Fruit fly (Drosophila melanogaster) whole organism, embryonic: Measurements from ENCODE around the gene Appl.

ENCODE experiments used
- B-H2 ChIP-seq: fragments of 200-800 bp; sonication (Bioruptor generic); optimal IDR thresholded peaks from 2 replicates; lab custom pipeline; 2018; ENCODE audit warnings: missing biosample characterization, mild to moderate bottlenecking, missing genetic modification characterization
- CG10321 ChIP-seq: fragments of 200-800 bp; sonication (Bioruptor generic); IDR thresholded peaks from 2 replicates; pipeline ENCODE4 v1.3.6; 2022; ENCODE audit warnings: missing biosample characterization, missing genetic modification characterization
- CG15011 ChIP-seq: fragments of 200-800 bp; sonication (Bioruptor generic); optimal IDR thresholded peaks from 3 replicates; lab custom pipeline; 2018; ENCODE audit warnings: missing biosample characterization, mild to moderate bottlenecking, missing genetic modification characterization
- CG15479 ChIP-seq: fragments of 200-800 bp; sonication (Bioruptor generic); optimal IDR thresholded peaks from 3 replicates; lab custom pipeline; 2019; ENCODE audit warnings: missing biosample characterization, mild to moderate bottlenecking, missing genetic modification characterization, moderate library complexity
- CG15514 ChIP-seq: fragments of 200-800 bp; sonication (Bioruptor generic); optimal IDR thresholded peaks from 3 replicates; lab custom pipeline; 2017; ENCODE audit warnings: missing biosample characterization, missing genetic modification characterization, mild to moderate bottlenecking, moderate library complexity, missing genetic modification reagents
- CG16863 ChIP-seq: fragments of 200-800 bp; sonication (Bioruptor generic); optimal IDR thresholded peaks from 3 replicates; lab custom pipeline; 2016; ENCODE audit warnings: missing biosample characterization, missing genetic modification characterization
- CG17568 ChIP-seq: fragments of 200-800 bp; sonication (Bioruptor generic); optimal IDR thresholded peaks from 2 replicates; lab custom pipeline; 2018; ENCODE audit warnings: missing biosample characterization, mild to moderate bottlenecking, missing genetic modification characterization, moderate library complexity
- CG1832 ChIP-seq: fragments of 200-800 bp; sonication (Bioruptor generic); optimal IDR thresholded peaks from 2 replicates; lab custom pipeline; 2017; ENCODE audit warnings: missing biosample characterization, mild to moderate bottlenecking, missing genetic modification characterization, inconsistent platforms
- CG30020 ChIP-seq: fragments of 200-800 bp; optimal IDR thresholded peaks from 2 replicates; lab custom pipeline; 2019; ENCODE audit warnings: missing biosample characterization, mild to moderate bottlenecking, missing genetic modification characterization, moderate library complexity
- CG30431 ChIP-seq: fragments of 200-800 bp; sonication (Bioruptor generic); optimal IDR thresholded peaks from 2 replicates; lab custom pipeline; 2017; ENCODE audit warnings: missing biosample characterization, missing genetic modification characterization
- CG31388 ChIP-seq: fragments of 200-800 bp; sonication (Bioruptor generic); optimal IDR thresholded peaks from 2 replicates; lab custom pipeline; 2016; ENCODE audit warnings: missing biosample characterization, missing genetic modification characterization
- CG33557 ChIP-seq: fragments of 200-800 bp; sonication (Bioruptor generic); optimal IDR thresholded peaks from 2 replicates; lab custom pipeline; 2019; ENCODE audit warnings: missing biosample characterization, mild to moderate bottlenecking, missing genetic modification characterization, moderate library complexity
- CG3726 ChIP-seq: fragments of 200-800 bp; sonication (Bioruptor generic); IDR thresholded peaks from 3 replicates; pipeline ENCODE4, ENCODE4 v1.3.6; 2022; ENCODE audit warnings: missing biosample characterization, missing genetic modification characterization
- CG4360 ChIP-seq: fragments of 200-800 bp; sonication (Bioruptor generic); IDR thresholded peaks from 2 replicates; pipeline ENCODE4 v1.3.6; 2022; ENCODE audit warnings: missing biosample characterization, missing genetic modification characterization
- CG5180 ChIP-seq: fragments of 200-800 bp; sonication (Bioruptor generic); optimal IDR thresholded peaks from 3 replicates; lab custom pipeline; 2017; ENCODE audit warnings: missing biosample characterization, missing genetic modification characterization, mild to moderate bottlenecking, moderate library complexity, missing genetic modification reagents
- CG8290 ChIP-seq, 3 experiments: fragments of 200-800 bp; sonication (Bioruptor generic); optimal IDR thresholded peaks; 2 replicates each; lab custom pipeline; 2016 to 2019; ENCODE audit warnings: missing biosample characterization in 3 of 3, missing genetic modification characterization in 3 of 3, mild to moderate bottlenecking in 2 of 3, moderate library complexity in 1 of 3
- CG8478 ChIP-seq: fragments of >200 bp; optimal IDR thresholded peaks from 2 replicates; lab custom pipeline; 2018
- CG9437 ChIP-seq: fragments of 200-800 bp; sonication (Bioruptor generic); optimal IDR thresholded peaks from 2 replicates; lab custom pipeline; 2018; ENCODE audit warnings: missing biosample characterization, mild to moderate bottlenecking, missing genetic modification characterization
- Deaf1 ChIP-seq: fragments of 200-800 bp; optimal IDR thresholded peaks from 3 replicates; lab custom pipeline; 2019; ENCODE audit warnings: missing biosample characterization, mild to moderate bottlenecking, missing genetic modification characterization, moderate library complexity
- Dek ChIP-seq: fragments of 200-800 bp; sonication (Bioruptor generic); optimal IDR thresholded peaks from 3 replicates; lab custom pipeline; 2019; ENCODE audit warnings: missing biosample characterization, mild to moderate bottlenecking, missing genetic modification characterization, moderate library complexity
- E2f2 ChIP-seq: fragments of 200-800 bp; sonication (Bioruptor generic); IDR thresholded peaks from 2 replicates; pipeline ENCODE4 v1.3.6; 2022; ENCODE audit warnings: missing biosample characterization, missing genetic modification characterization
- HmgZ ChIP-seq: fragments of 200-800 bp; sonication (Bioruptor generic); optimal IDR thresholded peaks from 2 replicates; lab custom pipeline; 2018; ENCODE audit warnings: missing biosample characterization, mild to moderate bottlenecking, missing genetic modification characterization
- Lhr ChIP-seq: fragments of 200-800 bp; sonication (Bioruptor generic); optimal IDR thresholded peaks from 3 replicates; lab custom pipeline; 2017; ENCODE audit warnings: mild to moderate bottlenecking, missing biosample characterization, missing genetic modification reagents, missing genetic modification characterization
- MESR4 ChIP-seq: fragments of 200-800 bp; sonication (Bioruptor generic); optimal IDR thresholded peaks from 2 replicates; lab custom pipeline; 2018; ENCODE audit warnings: missing biosample characterization, mild to moderate bottlenecking, missing genetic modification characterization, moderate library complexity
- Mrtf ChIP-seq: fragments of 200-800 bp; sonication (Bioruptor generic); IDR thresholded peaks from 3 replicates; pipeline ENCODE4 v1.3.6; 2022; ENCODE audit warnings: missing biosample characterization, missing genetic modification characterization
- Nf-YC ChIP-seq: fragments of 200-800 bp; optimal IDR thresholded peaks from 3 replicates; lab custom pipeline; 2019; ENCODE audit warnings: missing biosample characterization, mild to moderate bottlenecking, missing genetic modification characterization, moderate library complexity
- NfI ChIP-seq: fragments of 200-800 bp; sonication (Bioruptor generic); optimal IDR thresholded peaks from 3 replicates; lab custom pipeline; 2018; ENCODE audit warnings: missing biosample characterization, mild to moderate bottlenecking, missing genetic modification characterization, moderate library complexity
- Oaz ChIP-seq: fragments of 200-800 bp; sonication (Bioruptor generic); IDR thresholded peaks from 2 replicates; pipeline ENCODE4 v1.3.6; 2022; ENCODE audit warnings: missing biosample characterization, missing genetic modification characterization
- PHDP ChIP-seq: fragments of 200-800 bp; sonication (Bioruptor generic); optimal IDR thresholded peaks from 3 replicates; lab custom pipeline; 2018; ENCODE audit warnings: missing biosample characterization, mild to moderate bottlenecking, missing genetic modification characterization, moderate library complexity
- ab ChIP-seq: fragments of 200-800 bp; sonication (Bioruptor generic); optimal IDR thresholded peaks from 2 replicates; lab custom pipeline; 2016; ENCODE audit warnings: missing biosample characterization, missing genetic modification characterization
- ara ChIP-seq: fragments of 200-800 bp; sonication (Bioruptor generic); IDR thresholded peaks from 2 replicates; pipeline ENCODE4 v1.3.6; 2022; ENCODE audit warnings: missing biosample characterization, missing genetic modification characterization
- ato ChIP-seq: fragments of 200-800 bp; sonication (Bioruptor generic); IDR thresholded peaks from 2 replicates; pipeline ENCODE4 v1.3.6; 2022; ENCODE audit warnings: missing biosample characterization, missing genetic modification characterization; ENCODE audit not compliant: partially characterized antibody
- btn ChIP-seq: fragments of 200-800 bp; sonication (Bioruptor generic); optimal IDR thresholded peaks from 2 replicates; lab custom pipeline; 2016; ENCODE audit warnings: missing biosample characterization, missing genetic modification characterization
- chinmo ChIP-seq: fragments of 200-800 bp; sonication (Bioruptor generic); IDR thresholded peaks from 4 replicates; pipeline ENCODE4 v1.3.6; 2022; ENCODE audit warnings: missing biosample characterization, missing genetic modification characterization; ENCODE audit not compliant: partially characterized antibody
- crp ChIP-seq, 2 experiments: fragments of 200-800 bp; sonication (Bioruptor generic); optimal IDR thresholded peaks; 2 replicates in 1 of 2; 3 replicates in 1 of 2; lab custom pipeline; 2017; ENCODE audit warnings: missing biosample characterization in 2 of 2, missing genetic modification characterization in 2 of 2, mild to moderate bottlenecking in 1 of 2, moderate library complexity in 1 of 2
- danr ChIP-seq: fragments of 200-800 bp; sonication (Bioruptor generic); IDR thresholded peaks from 2 replicates; pipeline ENCODE4 v1.3.6; 2022; ENCODE audit warnings: missing biosample characterization, missing genetic modification characterization
- eve ChIP-seq, 2 experiments: fragments of >200 bp; optimal IDR thresholded peaks; 2 replicates each; lab custom pipeline; 2017; ENCODE audit warnings: missing biosample characterization in 2 of 2, missing genetic modification characterization in 2 of 2
- ftz-f1 ChIP-seq: fragments of 200-800 bp; sonication (Bioruptor generic); optimal IDR thresholded peaks from 2 replicates; lab custom pipeline; 2016; ENCODE audit warnings: missing biosample characterization, missing genetic modification characterization
- gcm2 ChIP-seq: fragments of 200-800 bp; sonication (Bioruptor generic); optimal IDR thresholded peaks from 2 replicates; lab custom pipeline; 2016; ENCODE audit warnings: missing biosample characterization, missing genetic modification characterization
- jigr1 ChIP-seq: fragments of 200-800 bp; sonication (Bioruptor generic); IDR thresholded peaks from 3 replicates; pipeline ENCODE4 v1.3.6; 2022; ENCODE audit warnings: missing biosample characterization, missing genetic modification characterization
- kay ChIP-seq: fragments of 200-800 bp; sonication (Bioruptor generic); optimal IDR thresholded peaks from 2 replicates; lab custom pipeline; 2016; ENCODE audit warnings: missing biosample characterization, missing genetic modification characterization
- maf-S ChIP-seq: fragments of 200-800 bp; sonication (Bioruptor generic); optimal IDR thresholded peaks from 2 replicates; lab custom pipeline; 2016; ENCODE audit warnings: missing biosample characterization, missing genetic modification characterization
- oc ChIP-seq: fragments of 200-800 bp; sonication (Bioruptor generic); optimal IDR thresholded peaks from 2 replicates; lab custom pipeline; 2018; ENCODE audit warnings: missing biosample characterization, mild to moderate bottlenecking, missing genetic modification characterization, moderate library complexity
- seq ChIP-seq: fragments of 200-800 bp; sonication (Bioruptor generic); IDR thresholded peaks from 2 replicates; pipeline ENCODE4 v1.3.6; 2022; ENCODE audit warnings: missing biosample characterization, missing genetic modification characterization
- sim ChIP-seq: fragments of 200-800 bp; sonication (Bioruptor generic); IDR thresholded peaks from 2 replicates; pipeline ENCODE4 v1.3.6; 2022; ENCODE audit warnings: missing biosample characterization, missing genetic modification characterization
- stwl ChIP-seq: fragments of 200-800 bp; sonication (Bioruptor generic); optimal IDR thresholded peaks from 3 replicates; lab custom pipeline; 2018; ENCODE audit warnings: missing biosample characterization, mild to moderate bottlenecking, missing genetic modification characterization, moderate library complexity
- tx ChIP-seq: fragments of 200-800 bp; sonication (Bioruptor generic); optimal IDR thresholded peaks from 2 replicates; lab custom pipeline; 2016; ENCODE audit warnings: missing biosample characterization, missing genetic modification characterization

The Appl gene

DNA sequence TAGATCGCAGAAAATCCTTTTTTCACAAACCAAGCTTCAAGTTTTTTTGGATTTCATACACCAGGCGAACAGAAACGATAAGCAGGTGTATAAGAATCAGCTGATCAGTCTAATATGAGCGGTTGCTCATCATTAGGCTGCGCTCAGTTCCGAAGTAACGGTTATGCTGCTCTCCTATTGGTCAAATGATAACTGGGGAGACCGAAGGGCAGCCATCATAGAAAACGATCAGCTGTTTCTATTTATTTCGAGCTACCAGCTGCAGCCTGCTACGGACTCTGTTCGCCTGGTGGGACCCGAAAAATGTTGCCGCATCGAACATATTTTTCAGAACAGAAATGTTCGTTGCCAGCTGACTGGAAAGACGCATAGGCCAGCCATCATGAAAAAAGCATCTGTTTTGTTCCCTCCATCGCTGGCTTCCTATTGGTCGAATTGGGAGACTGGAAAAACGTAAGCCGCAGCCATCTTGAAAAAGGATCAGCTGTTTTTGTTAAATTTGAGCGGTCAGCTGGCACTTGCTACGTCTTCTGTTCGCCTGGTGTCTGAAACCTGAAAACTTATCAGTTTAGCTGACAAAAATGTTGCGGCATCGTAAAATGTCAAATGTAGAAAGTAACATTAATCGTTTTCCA is 16.2 kb downstream of the Appl start (continued):
- TF ChIP-seq CG15011 (GFP tag; lab: Kevin White, UChicago) (no peak), PHDP (tag; lab: Kevin White, UChicago) (no peak), CG8290 (GFP tag; optimal IDR thresholded peaks at IDR 0.05; lab: Kevin White, UChicago) (no peak), CG8290 (tag; optimal IDR thresholded peaks at IDR 0.05; lab: Kevin White, UChicago) (no peak), CG17568 (GFP tag; lab: Kevin White, UChicago) (no peak), MESR4 (GFP tag; lab: Kevin White, UChicago) (no peak), HmgZ (tag; lab: Kevin White, UChicago) (no peak), Lhr (peak; percentile 15), CG33557 (GFP tag; lab: Kevin White, UChicago) (no peak), CG16863 (GFP tag; lab: Kevin White, UChicago) (no peak), CG9437 (no peak), CG4360 (GFP tag; lab: Robert Waterston, UW) (no peak), Mrtf (no peak), ara (GFP tag; lab: Robert Waterston, UW) (no peak), CG15479 (GFP tag; lab: Kevin White, UChicago) (no peak), Deaf1 (peak; percentile 10), CG10321 (GFP tag; lab: Robert Waterston, UW) (no peak), ab (GFP tag; lab: Kevin White, UChicago) (no peak), crp (GFP tag; optimal IDR thresholded peaks at IDR 0.05; lab: Kevin White, UChicago) (peak; percentile 27 to 75), ftz-f1 (GFP tag; lab: Kevin White, UChicago) (no peak), btn (GFP tag; lab: Kevin White, UChicago) (no peak), sim (GFP tag; lab: Robert Waterston, UW) (no peak), CG8478 (no peak), Dek (tag; lab: Kevin White, UChicago) (no peak), seq (GFP tag; lab: Robert Waterston, UW) (no peak), kay (no peak), NfI (GFP tag; lab: Kevin White, UChicago) (no peak), stwl (tag; lab: Kevin White, UChicago) (no peak), CG31388 (GFP tag; lab: Kevin White, UChicago) (no peak), CG30020 (tag; lab: Kevin White, UChicago) (no peak), eve (GFP tag; optimal IDR thresholded peaks at IDR 0.05; lab: Kevin White, UChicago) (no peak), chinmo (GFP tag; lab: Robert Waterston, UW) (no peak), CG30431 (GFP tag; lab: Kevin White, UChicago) (no peak), B-H2 (GFP tag; lab: Kevin White, UChicago) (no peak), Oaz (GFP tag; lab: Robert Waterston, UW) (no peak), tx (GFP tag; lab: Kevin White, UChicago) (no peak), oc (tag; lab: Kevin White, UChicago) (no peak), E2f2 (GFP tag; lab: Robert Waterston, UW) (no peak), CG1832 (GFP tag; lab: Kevin White, UChicago) (no peak), jigr1 (GFP tag; lab: Robert Waterston, UW) (no peak), danr (GFP tag; lab: Robert Waterston, UW) (no peak), maf-S (GFP tag; lab: Kevin White, UChicago) (no peak), Nf-YC (tag; lab: Kevin White, UChicago) (peak; percentile 98), gcm2 (GFP tag; lab: Kevin White, UChicago) (no peak), CG3726 (GFP tag; lab: Robert Waterston, UW) (no peak), ato (no peak), CG5180 (GFP tag; lab: Kevin White, UChicago) (peak; percentile 47), CG15514 (GFP tag; lab: Kevin White, UChicago) (peak; percentile 29)
